Fruit fly (Drosophila melanogaster) whole organism, embryonic: Measurements from ENCODE around the gene CG10376.

ENCODE experiments used
- Aef1 ChIP-seq: fragments of 200-800 bp; sonication (Bioruptor generic); IDR thresholded peaks from 3 replicates; pipeline ENCODE4 v1.3.6; 2022; ENCODE audit warnings: missing biosample characterization, missing genetic modification characterization
- CG10209 ChIP-seq: fragments of 200-800 bp; sonication (Bioruptor generic); optimal IDR thresholded peaks from 3 replicates; lab custom pipeline; 2017; ENCODE audit warnings: missing biosample characterization, mild to moderate bottlenecking, missing genetic modification characterization, missing genetic modification reagents
- CG10654 ChIP-seq: fragments of 200-800 bp; sonication (Bioruptor generic); optimal IDR thresholded peaks from 2 replicates; lab custom pipeline; 2016; ENCODE audit warnings: missing biosample characterization, missing genetic modification characterization
- CG12155 ChIP-seq: fragments of 200-800 bp; sonication (Bioruptor generic); optimal IDR thresholded peaks from 3 replicates; lab custom pipeline; 2016; ENCODE audit warnings: missing biosample characterization, missing genetic modification characterization
- CG1233 ChIP-seq: fragments of 200-800 bp; sonication (Bioruptor generic); optimal IDR thresholded peaks from 4 replicates; lab custom pipeline; 2018; ENCODE audit warnings: missing biosample characterization, mild to moderate bottlenecking, missing genetic modification characterization
- CG13287 ChIP-seq: fragments of 200-800 bp; sonication (Bioruptor generic); IDR thresholded peaks from 2 replicates; pipeline ENCODE4 v1.3.6; 2022; ENCODE audit warnings: missing biosample characterization, missing genetic modification characterization; ENCODE audit not compliant: partially characterized antibody
- CG16813 ChIP-seq: fragments of 200-800 bp; sonication (Bioruptor generic); IDR thresholded peaks from 3 replicates; pipeline ENCODE4 v1.3.6; 2022; ENCODE audit warnings: missing biosample characterization, missing genetic modification characterization; ENCODE audit not compliant: partially characterized antibody
- CG17385 ChIP-seq: fragments of 200-800 bp; sonication (Bioruptor generic); optimal IDR thresholded peaks from 3 replicates; lab custom pipeline; 2018; ENCODE audit warnings: missing biosample characterization, mild to moderate bottlenecking, missing genetic modification characterization
- CG17612 ChIP-seq: fragments of 200-800 bp; sonication (Bioruptor generic); IDR thresholded peaks from 2 replicates; pipeline ENCODE4 v1.3.6; 2022; ENCODE audit warnings: missing biosample characterization, missing genetic modification characterization
- CG2129 ChIP-seq: fragments of 200-800 bp; sonication (Bioruptor generic); IDR thresholded peaks from 2 replicates; pipeline ENCODE4 v1.3.6; 2022; ENCODE audit warnings: missing biosample characterization, missing genetic modification characterization; ENCODE audit not compliant: partially characterized antibody
- CG30020 ChIP-seq: fragments of 200-800 bp; optimal IDR thresholded peaks from 2 replicates; lab custom pipeline; 2019; ENCODE audit warnings: missing biosample characterization, mild to moderate bottlenecking, missing genetic modification characterization, moderate library complexity
- CG33213 ChIP-seq: fragments of 200-800 bp; sonication (Bioruptor generic); optimal IDR thresholded peaks from 3 replicates; lab custom pipeline; 2016; ENCODE audit warnings: missing biosample characterization, missing genetic modification characterization
- CG3995 ChIP-seq: fragments of 200-800 bp; sonication (Bioruptor generic); optimal IDR thresholded peaks from 3 replicates; lab custom pipeline; 2016; ENCODE audit warnings: missing biosample characterization, missing genetic modification characterization
- CG42726 ChIP-seq: fragments of 200-800 bp; sonication (Bioruptor generic); IDR thresholded peaks from 2 replicates; pipeline ENCODE4 v1.3.6; 2022; ENCODE audit warnings: missing biosample characterization, missing genetic modification characterization; ENCODE audit not compliant: partially characterized antibody
- CG4404 ChIP-seq: fragments of 200-800 bp; sonication (Bioruptor generic); IDR thresholded peaks from 2 replicates; pipeline ENCODE4 v1.3.6; 2022; ENCODE audit warnings: missing biosample characterization, missing genetic modification characterization
- CG4730 ChIP-seq: fragments of 200-800 bp; sonication (Bioruptor generic); IDR thresholded peaks from 2 replicates; pipeline ENCODE4 v1.3.6; 2022; ENCODE audit warnings: missing biosample characterization, missing genetic modification characterization
- CG6175 ChIP-seq: fragments of 200-800 bp; sonication (Bioruptor generic); IDR thresholded peaks from 3 replicates; pipeline ENCODE4 v1.3.6; 2022; ENCODE audit warnings: missing biosample characterization, missing genetic modification characterization
- CG8290 ChIP-seq, 3 experiments: fragments of 200-800 bp; sonication (Bioruptor generic); optimal IDR thresholded peaks; 2 replicates each; lab custom pipeline; 2016 to 2019; ENCODE audit warnings: missing biosample characterization in 3 of 3, missing genetic modification characterization in 3 of 3, mild to moderate bottlenecking in 2 of 3, moderate library complexity in 1 of 3
- CG9215 ChIP-seq: fragments of 200-800 bp; sonication (Bioruptor generic); IDR thresholded peaks from 2 replicates; pipeline ENCODE4 v1.3.6; 2022; ENCODE audit warnings: missing biosample characterization, missing genetic modification characterization
- CG9727 ChIP-seq: fragments of 200-800 bp; sonication (Bioruptor generic); optimal IDR thresholded peaks from 3 replicates; lab custom pipeline; 2017; ENCODE audit warnings: missing biosample characterization, mild to moderate bottlenecking, missing genetic modification characterization
- CHES-1-like ChIP-seq: fragments of 200-800 bp; sonication (Bioruptor generic); optimal IDR thresholded peaks from 2 replicates; lab custom pipeline; 2016; ENCODE audit warnings: missing biosample characterization, missing genetic modification characterization
- CTCF ChIP-seq: fragments of 200-800 bp; sonication (Bioruptor generic); optimal IDR thresholded peaks from 2 replicates; lab custom pipeline; 2017; ENCODE audit warnings: missing biosample characterization, mild to moderate bottlenecking, missing genetic modification characterization, moderate library complexity
- Dbx ChIP-seq: fragments of 200-800 bp; sonication (Bioruptor generic); IDR thresholded peaks from 3 replicates; pipeline ENCODE4 v1.3.6; 2022; ENCODE audit warnings: missing biosample characterization, missing genetic modification characterization
- Dek ChIP-seq: fragments of 200-800 bp; sonication (Bioruptor generic); optimal IDR thresholded peaks from 3 replicates; lab custom pipeline; 2019; ENCODE audit warnings: missing biosample characterization, mild to moderate bottlenecking, missing genetic modification characterization, moderate library complexity
- E2f2 ChIP-seq: fragments of 200-800 bp; sonication (Bioruptor generic); IDR thresholded peaks from 2 replicates; pipeline ENCODE4 v1.3.6; 2022; ENCODE audit warnings: missing biosample characterization, missing genetic modification characterization
- HmgZ ChIP-seq: fragments of 200-800 bp; sonication (Bioruptor generic); optimal IDR thresholded peaks from 2 replicates; lab custom pipeline; 2018; ENCODE audit warnings: missing biosample characterization, mild to moderate bottlenecking, missing genetic modification characterization
- Hmx ChIP-seq: fragments of 200-800 bp; sonication (Bioruptor generic); optimal IDR thresholded peaks from 2 replicates; lab custom pipeline; 2016; ENCODE audit warnings: missing biosample characterization, missing genetic modification characterization
- Hr3 ChIP-seq: fragments of 200-800 bp; sonication (Bioruptor generic); optimal IDR thresholded peaks from 3 replicates; lab custom pipeline; 2016; ENCODE audit warnings: missing biosample characterization, missing genetic modification characterization
- Hr39 ChIP-seq: fragments of >200 bp; optimal IDR thresholded peaks from 2 replicates; lab custom pipeline; 2017
- Kr ChIP-seq: fragments of 200-800 bp; sonication (Bioruptor generic); optimal IDR thresholded peaks from 2 replicates; lab custom pipeline; 2017; ENCODE audit warnings: missing biosample characterization, mild to moderate bottlenecking, missing genetic modification characterization
- MESR4 ChIP-seq: fragments of 200-800 bp; sonication (Bioruptor generic); optimal IDR thresholded peaks from 2 replicates; lab custom pipeline; 2018; ENCODE audit warnings: missing biosample characterization, mild to moderate bottlenecking, missing genetic modification characterization, moderate library complexity
- NFAT ChIP-seq: fragments of 200-800 bp; sonication (Bioruptor generic); IDR thresholded peaks from 2 replicates; pipeline ENCODE4 v1.3.6; 2022; ENCODE audit warnings: missing biosample characterization, missing genetic modification characterization
- Nf-YC ChIP-seq: fragments of 200-800 bp; optimal IDR thresholded peaks from 3 replicates; lab custom pipeline; 2019; ENCODE audit warnings: missing biosample characterization, mild to moderate bottlenecking, missing genetic modification characterization, moderate library complexity
- Sin3A ChIP-seq: fragments of >200 bp; optimal IDR thresholded peaks from 2 replicates; lab custom pipeline; 2018
- TFAM ChIP-seq: fragments of 200-800 bp; sonication (Bioruptor generic); optimal IDR thresholded peaks from 2 replicates; lab custom pipeline; 2017; ENCODE audit warnings: missing biosample characterization, missing genetic modification characterization, inconsistent platforms
- cato ChIP-seq: fragments of 200-800 bp; sonication (Bioruptor generic); optimal IDR thresholded peaks from 2 replicates; lab custom pipeline; 2016; ENCODE audit warnings: missing biosample characterization, missing genetic modification characterization, borderline replicate concordance
- caup ChIP-seq: fragments of 200-800 bp; sonication (Bioruptor generic); optimal IDR thresholded peaks from 3 replicates; lab custom pipeline; 2017; ENCODE audit warnings: missing biosample characterization, mild to moderate bottlenecking, missing genetic modification characterization, moderate library complexity; ENCODE audit not compliant: severe bottlenecking
- chif ChIP-seq, 2 experiments: fragments of 200-800 bp; sonication (Bioruptor generic); optimal IDR thresholded peaks; 3 replicates each; lab custom pipeline; 2016; ENCODE audit warnings: missing biosample characterization in 2 of 2, missing genetic modification characterization in 2 of 2
- cwo ChIP-seq: fragments of 200-800 bp; sonication (Bioruptor generic); optimal IDR thresholded peaks from 3 replicates; lab custom pipeline; 2017; ENCODE audit warnings: missing biosample characterization, missing genetic modification characterization, mild to moderate bottlenecking, moderate library complexity, missing genetic modification reagents
- dati ChIP-seq: fragments of 200-800 bp; sonication (Bioruptor generic); IDR thresholded peaks from 2 replicates; pipeline ENCODE4 v1.3.6; 2022; ENCODE audit warnings: missing biosample characterization, missing genetic modification characterization
- nerfin-2 ChIP-seq: fragments of 200-800 bp; sonication (Bioruptor generic); IDR thresholded peaks from 2 replicates; pipeline ENCODE4 v1.3.6; 2022; ENCODE audit warnings: missing biosample characterization, missing genetic modification characterization; ENCODE audit not compliant: partially characterized antibody
- pho ChIP-seq: fragments of 200-800 bp; sonication (Bioruptor generic); optimal IDR thresholded peaks from 2 replicates; lab custom pipeline; 2016; ENCODE audit warnings: missing biosample characterization, missing genetic modification characterization
- phol ChIP-seq: fragments of 200-800 bp; sonication (Bioruptor generic); optimal IDR thresholded peaks from 3 replicates; lab custom pipeline; 2018; ENCODE audit warnings: missing biosample characterization, mild to moderate bottlenecking, missing genetic modification characterization, moderate library complexity
- prd ChIP-seq, 3 experiments: fragments of >200 bp in 2 of 3; fragments of 200-800 bp in 1 of 3; sonication (Bioruptor generic) in 1 of 3; optimal IDR thresholded peaks in 2 of 3; IDR thresholded peaks in 1 of 3; 2 replicates in 2 of 3; 3 replicates in 1 of 3; pipeline versions ENCODE4 v1.3.6 to Lab custom; 2017 to 2022; ENCODE audit warnings: missing biosample characterization in 1 of 3, missing genetic modification characterization in 1 of 3
- sd ChIP-seq: fragments of 200-800 bp; sonication (Bioruptor generic); optimal IDR thresholded peaks from 3 replicates; lab custom pipeline; 2018; ENCODE audit warnings: missing biosample characterization, mild to moderate bottlenecking, missing genetic modification characterization, moderate library complexity
- slbo ChIP-seq: fragments of 200-800 bp; sonication (Bioruptor generic); IDR thresholded peaks from 2 replicates; pipeline ENCODE4 v1.3.6; 2022; ENCODE audit warnings: missing biosample characterization, missing genetic modification characterization
- sob ChIP-seq: fragments of 200-800 bp; sonication (Bioruptor generic); IDR thresholded peaks from 2 replicates; pipeline ENCODE4 v1.3.6; 2022; ENCODE audit warnings: missing biosample characterization, missing genetic modification characterization
- trem ChIP-seq: fragments of 200-800 bp; optimal IDR thresholded peaks from 3 replicates; lab custom pipeline; 2019; ENCODE audit warnings: missing biosample characterization, mild to moderate bottlenecking, missing genetic modification characterization, moderate library complexity
- tx ChIP-seq: fragments of 200-800 bp; sonication (Bioruptor generic); optimal IDR thresholded peaks from 2 replicates; lab custom pipeline; 2016; ENCODE audit warnings: missing biosample characterization, missing genetic modification characterization
- wor ChIP-seq: fragments of 200-800 bp; sonication (Bioruptor generic); IDR thresholded peaks from 2 replicates; pipeline ENCODE4 v1.3.6; 2022; ENCODE audit warnings: missing biosample characterization, missing genetic modification characterization

CG10376 gene

DNA sequence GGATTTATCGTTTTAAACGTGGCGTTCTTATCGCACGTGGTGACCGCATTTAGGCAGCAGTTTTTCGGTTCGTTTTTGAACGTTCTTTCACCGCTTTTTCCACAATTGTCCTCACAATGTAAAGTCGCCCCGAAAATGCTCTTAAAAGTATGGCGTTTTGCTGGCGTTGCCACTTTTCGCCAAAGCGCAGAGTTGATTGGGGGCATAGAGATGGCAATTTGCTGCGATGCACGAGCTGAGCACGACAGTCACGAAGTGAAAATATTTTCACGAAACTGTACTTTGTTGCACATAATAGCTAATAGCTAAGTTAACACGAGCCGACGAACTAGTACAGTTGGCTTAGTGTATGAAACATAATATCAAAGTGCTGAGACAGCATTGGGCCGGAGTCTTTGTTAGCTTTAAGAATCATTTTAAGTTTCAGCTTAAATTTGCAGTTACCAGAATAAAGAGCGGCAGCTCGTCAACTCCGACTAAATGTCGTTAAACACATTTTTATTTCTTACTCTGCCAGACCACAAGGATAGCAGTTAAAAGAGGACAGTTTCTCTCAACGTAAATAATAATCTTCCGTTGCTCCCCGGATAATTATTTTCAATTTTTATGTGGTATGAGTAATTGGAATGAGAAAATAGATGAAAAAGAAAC, 14.1 kb downstream of the CG10376 start, which contains the start of gene msl-1 (continued):
- peak; percentile 25; the same call in 1 of the 2 replicates for TF ChIP-seq CG9215 (GFP tag; lab: Robert Waterston, UW)
- peak; percentile 27; the same call in 1 of the 3 replicates for TF ChIP-seq Aef1 (GFP tag; lab: Robert Waterston, UW)
- TF ChIP-seq Sin3A (lab: Kevin White, UChicago), result peak; percentile 67
- peak; percentile 47 for TF ChIP-seq CG33213
- no peak for TF ChIP-seq dati (GFP tag; lab: Robert Waterston, UW)
- no peak for TF ChIP-seq CG1233 (GFP tag; lab: Kevin White, UChicago)
- peak; percentile 78 for TF ChIP-seq CG3995 (GFP tag; lab: Kevin White, UChicago)
- no peak for TF ChIP-seq caup (GFP tag; lab: Kevin White, UChicago)
- TF ChIP-seq CG30020, result peak; percentile 38
- peak; percentile 11 for TF ChIP-seq tx (GFP tag; lab: Kevin White, UChicago)
- peak; percentile 92 for TF ChIP-seq MESR4 (GFP tag; lab: Kevin White, UChicago)
- peak; percentile 26 for TF ChIP-seq CG9727
- peak; percentile 79 for TF ChIP-seq slbo (GFP tag; lab: Robert Waterston, UW)
- TF ChIP-seq CG10209, result no peak
- TF ChIP-seq trem, result peak; percentile 88
- TF ChIP-seq CG6175 (GFP tag; lab: Robert Waterston, UW), result no peak
- peak; percentile 96 for TF ChIP-seq phol (tag; lab: Kevin White, UChicago)
- no peak for TF ChIP-seq sd (tag; lab: Kevin White, UChicago)
- TF ChIP-seq Hr39, result no peak
- TF ChIP-seq CG10654 (GFP tag; lab: Kevin White, UChicago), result no peak
- TF ChIP-seq cato (GFP tag; lab: Kevin White, UChicago), result no peak
- no peak for TF ChIP-seq Kr
- peak; percentile 90 for TF ChIP-seq CG13287
- TF ChIP-seq CG17612, result no peak
- no peak for TF ChIP-seq Nf-YC (tag; lab: Kevin White, UChicago)
- TF ChIP-seq E2f2 (GFP tag; lab: Robert Waterston, UW), result peak; percentile 44; the same call in 1 of the 2 replicates
- TF ChIP-seq NFAT (GFP tag; lab: Robert Waterston, UW), result peak; percentile 70
- peak; percentile 97 for TF ChIP-seq CG16813 (GFP tag; lab: Robert Waterston, UW)
- TF ChIP-seq Dbx (GFP tag; lab: Robert Waterston, UW), result peak; percentile 68
- TF ChIP-seq CTCF (GFP tag; lab: Kevin White, UChicago), result no peak
- peak; percentile 27 for TF ChIP-seq HmgZ
- TF ChIP-seq CG8290 (GFP tag; optimal IDR thresholded peaks at IDR 0.05; lab: Kevin White, UChicago), result no peak
- TF ChIP-seq CG8290 (tag; optimal IDR thresholded peaks at IDR 0.05; lab: Kevin White, UChicago), result peak in 1 of 2 experiments; percentile 49
- TF ChIP-seq Hr3 (GFP tag; lab: Kevin White, UChicago), result peak; percentile 12
- TF ChIP-seq CG4404 (GFP tag; lab: Robert Waterston, UW), result peak; percentile 6; the same call in 1 of the 2 replicates
- TF ChIP-seq cwo, result no peak
- peak; percentile 62; the same call in 1 of the 2 replicates for TF ChIP-seq sob
- peak; percentile 1 to 9 for TF ChIP-seq chif (GFP tag; optimal IDR thresholded peaks at IDR 0.05; lab: Kevin White, UChicago)
- peak; percentile 80 for TF ChIP-seq CG2129 (GFP tag; lab: Robert Waterston, UW)
- peak; percentile 29 for TF ChIP-seq pho (GFP tag; lab: Kevin White, UChicago)
- TF ChIP-seq prd (optimal IDR thresholded peaks at IDR 0.05; lab: Kevin White, UChicago), result no peak
- TF ChIP-seq prd (GFP tag; IDR thresholded peaks at IDR 0.05; lab: Robert Waterston, UW), result peak; percentile 61
- no peak for TF ChIP-seq wor (GFP tag; lab: Robert Waterston, UW)
- TF ChIP-seq Hmx (GFP tag; lab: Kevin White, UChicago), result no peak
- no peak for TF ChIP-seq Dek (tag; lab: Kevin White, UChicago)
- TF ChIP-seq CG4730 (GFP tag; lab: Robert Waterston, UW), result no peak
- peak; percentile 34 for TF ChIP-seq CG12155 (GFP tag; lab: Kevin White, UChicago)
- peak; percentile 90 for TF ChIP-seq nerfin-2 (GFP tag; lab: Robert Waterston, UW)
- TF ChIP-seq CG42726, result peak; percentile 99
- no peak for TF ChIP-seq CHES-1-like (GFP tag; lab: Kevin White, UChicago)
- TF ChIP-seq CG17385 (GFP tag; lab: Kevin White, UChicago), result no peak
- TF ChIP-seq TFAM (GFP tag; lab: Kevin White, UChicago), result no peak
